Fruit fly (Drosophila melanogaster): ENCODE results near the gene CG3021.

DNA sequence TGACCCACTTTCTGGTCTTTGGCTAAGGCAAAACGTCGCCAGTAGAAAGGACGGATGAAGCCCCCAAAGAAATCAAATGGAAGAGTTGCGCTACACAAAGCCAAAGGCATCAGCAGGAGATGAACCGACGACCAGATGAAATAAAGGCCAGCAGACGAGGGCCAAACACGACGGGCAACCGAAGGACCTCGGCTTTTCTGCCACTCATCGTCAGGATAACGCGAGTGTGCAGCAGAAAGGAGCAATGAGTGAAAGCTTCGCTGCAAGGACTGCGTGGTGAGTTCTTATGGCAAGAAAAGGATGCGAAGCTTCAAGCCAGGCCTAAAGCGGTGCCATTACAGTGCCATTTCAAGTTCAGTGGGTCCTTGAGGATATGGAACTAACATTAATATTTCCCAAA lies 40.7 kb upstream of the CG3021 start:
- TF ChIP-seq usp (GFP tag; optimal IDR thresholded peaks at IDR 0.05) (no peak), pan (optimal IDR thresholded peaks at IDR 0.05) (no peak), EcR (GFP tag; optimal IDR thresholded peaks at IDR 0.05) (no peak)

Data from whole organism.